Fruit fly (Drosophila melanogaster) whole organism, embryonic: ENCODE results near the gene CG32206.

Source experiments
- Blimp-1 ChIP-seq: fragments of 200-800 bp; sonication (Bioruptor generic); optimal IDR thresholded peaks from 3 replicates; lab custom pipeline; 2018; ENCODE audit warnings: missing biosample characterization, missing genetic modification characterization, mild to moderate bottlenecking, moderate library complexity, missing genetic modification reagents
- CG10209 ChIP-seq: fragments of 200-800 bp; sonication (Bioruptor generic); optimal IDR thresholded peaks from 3 replicates; lab custom pipeline; 2017; ENCODE audit warnings: missing biosample characterization, mild to moderate bottlenecking, missing genetic modification characterization, missing genetic modification reagents
- CG11085 ChIP-seq: fragments of 200-800 bp; sonication (Bioruptor generic); IDR thresholded peaks from 2 replicates; pipeline ENCODE4 v1.3.6; 2022; ENCODE audit warnings: missing biosample characterization, missing genetic modification characterization
- CG11695 ChIP-seq: fragments of 200-800 bp; sonication (Bioruptor generic); IDR thresholded peaks from 3 replicates; pipeline ENCODE4 v1.3.6; 2022; ENCODE audit warnings: missing biosample characterization, missing genetic modification characterization
- CG11723 ChIP-seq: fragments of 200-800 bp; sonication (Bioruptor generic); optimal IDR thresholded peaks from 2 replicates; lab custom pipeline; 2017; ENCODE audit warnings: missing biosample characterization, mild to moderate bottlenecking, missing genetic modification characterization
- CG13287 ChIP-seq: fragments of 200-800 bp; sonication (Bioruptor generic); IDR thresholded peaks from 2 replicates; pipeline ENCODE4 v1.3.6; 2022; ENCODE audit warnings: missing biosample characterization, missing genetic modification characterization; ENCODE audit not compliant: partially characterized antibody
- CG13624 ChIP-seq: fragments of 200-800 bp; sonication (Bioruptor generic); optimal IDR thresholded peaks from 2 replicates; lab custom pipeline; 2016; ENCODE audit warnings: missing biosample characterization, missing genetic modification characterization
- CG14441 ChIP-seq: fragments of 200-800 bp; sonication (Bioruptor generic); IDR thresholded peaks from 2 replicates; pipeline ENCODE4 v1.3.6; 2022; ENCODE audit warnings: missing biosample characterization, missing genetic modification characterization
- CG15011 ChIP-seq: fragments of 200-800 bp; sonication (Bioruptor generic); optimal IDR thresholded peaks from 3 replicates; lab custom pipeline; 2018; ENCODE audit warnings: missing biosample characterization, mild to moderate bottlenecking, missing genetic modification characterization
- CG15601 ChIP-seq: fragments of 200-800 bp; sonication (Bioruptor generic); optimal IDR thresholded peaks from 3 replicates; lab custom pipeline; 2019; ENCODE audit warnings: missing biosample characterization, mild to moderate bottlenecking, missing genetic modification characterization, moderate library complexity
- CG17612 ChIP-seq: fragments of 200-800 bp; sonication (Bioruptor generic); IDR thresholded peaks from 2 replicates; pipeline ENCODE4 v1.3.6; 2022; ENCODE audit warnings: missing biosample characterization, missing genetic modification characterization
- CG2129 ChIP-seq: fragments of 200-800 bp; sonication (Bioruptor generic); IDR thresholded peaks from 2 replicates; pipeline ENCODE4 v1.3.6; 2022; ENCODE audit warnings: missing biosample characterization, missing genetic modification characterization; ENCODE audit not compliant: partially characterized antibody
- CG30020 ChIP-seq: fragments of 200-800 bp; optimal IDR thresholded peaks from 2 replicates; lab custom pipeline; 2019; ENCODE audit warnings: missing biosample characterization, mild to moderate bottlenecking, missing genetic modification characterization, moderate library complexity
- CG3065 ChIP-seq: fragments of 200-800 bp; sonication (Bioruptor generic); optimal IDR thresholded peaks from 2 replicates; lab custom pipeline; 2016; ENCODE audit warnings: missing biosample characterization, missing genetic modification characterization
- CG31224 ChIP-seq: fragments of 200-800 bp; sonication (Bioruptor generic); IDR thresholded peaks from 2 replicates; pipeline ENCODE4 v1.3.6; 2022; ENCODE audit warnings: missing biosample characterization, missing genetic modification characterization
- CG3726 ChIP-seq: fragments of 200-800 bp; sonication (Bioruptor generic); IDR thresholded peaks from 3 replicates; pipeline ENCODE4, ENCODE4 v1.3.6; 2022; ENCODE audit warnings: missing biosample characterization, missing genetic modification characterization
- CG4617 ChIP-seq: fragments of 200-800 bp; sonication (Bioruptor generic); optimal IDR thresholded peaks from 3 replicates; lab custom pipeline; 2016; ENCODE audit warnings: missing biosample characterization, missing genetic modification characterization, borderline replicate concordance
- CG6272 ChIP-seq: fragments of 200-800 bp; sonication (Bioruptor generic); IDR thresholded peaks from 2 replicates; pipeline ENCODE4 v1.3.6; 2022; ENCODE audit warnings: missing biosample characterization, missing genetic modification characterization
- CTCF ChIP-seq: fragments of 200-800 bp; sonication (Bioruptor generic); optimal IDR thresholded peaks from 2 replicates; lab custom pipeline; 2017; ENCODE audit warnings: missing biosample characterization, mild to moderate bottlenecking, missing genetic modification characterization, moderate library complexity
- Camta ChIP-seq: fragments of 200-800 bp; sonication (Bioruptor generic); optimal IDR thresholded peaks from 2 replicates; lab custom pipeline; 2016; ENCODE audit warnings: missing biosample characterization, missing genetic modification characterization
- D ChIP-seq, 2 experiments: fragments of 200-800 bp in 1 of 2; fragments of >200 bp in 1 of 2; sonication (Bioruptor generic) in 1 of 2; optimal IDR thresholded peaks; 2 replicates in 1 of 2; 3 replicates in 1 of 2; lab custom pipeline; 2017; ENCODE audit warnings: mild to moderate bottlenecking in 1 of 2, missing biosample characterization in 1 of 2, missing genetic modification characterization in 1 of 2, missing genetic modification reagents in 1 of 2
- Drgx ChIP-seq: fragments of 200-800 bp; sonication (Bioruptor generic); IDR thresholded peaks from 2 replicates; pipeline ENCODE4 v1.3.6; 2022; ENCODE audit warnings: missing biosample characterization, missing genetic modification characterization
- Ets97D ChIP-seq: fragments of 200-800 bp; sonication (Bioruptor generic); optimal IDR thresholded peaks from 3 replicates; lab custom pipeline; 2016; ENCODE audit warnings: missing biosample characterization, missing genetic modification characterization
- HLH4C ChIP-seq: fragments of 200-800 bp; sonication (Bioruptor generic); IDR thresholded peaks from 3 replicates; pipeline ENCODE4 v1.3.6; 2022; ENCODE audit warnings: missing biosample characterization, missing genetic modification characterization; ENCODE audit not compliant: partially characterized antibody
- Hsf ChIP-seq: fragments of 200-800 bp; sonication (Bioruptor generic); optimal IDR thresholded peaks from 3 replicates; lab custom pipeline; 2016; ENCODE audit warnings: missing biosample characterization, missing genetic modification characterization
- Lhr ChIP-seq: fragments of 200-800 bp; sonication (Bioruptor generic); optimal IDR thresholded peaks from 3 replicates; lab custom pipeline; 2017; ENCODE audit warnings: mild to moderate bottlenecking, missing biosample characterization, missing genetic modification reagents, missing genetic modification characterization
- Mad ChIP-seq: fragments of 200-800 bp; sonication (Bioruptor generic); optimal IDR thresholded peaks from 2 replicates; lab custom pipeline; 2016; ENCODE audit warnings: missing biosample characterization, missing genetic modification characterization
- Meics ChIP-seq: fragments of 200-800 bp; sonication (Bioruptor generic); optimal IDR thresholded peaks from 2 replicates; lab custom pipeline; 2017; ENCODE audit warnings: missing biosample characterization, mild to moderate bottlenecking, missing genetic modification characterization
- Sox100B ChIP-seq: fragments of 200-800 bp; sonication (Bioruptor generic); optimal IDR thresholded peaks from 3 replicates; lab custom pipeline; 2018; ENCODE audit warnings: missing biosample characterization, mild to moderate bottlenecking, missing genetic modification characterization
- Ssrp ChIP-seq: fragments of 200-800 bp; sonication (Bioruptor generic); optimal IDR thresholded peaks from 2 replicates; lab custom pipeline; 2018; ENCODE audit warnings: missing biosample characterization, mild to moderate bottlenecking, missing genetic modification characterization, moderate library complexity
- Tbp ChIP-seq: fragments of >200 bp; optimal IDR thresholded peaks from 2 replicates; lab custom pipeline; 2018; ENCODE audit warnings: missing biosample characterization, missing genetic modification characterization
- Trl ChIP-seq, 3 experiments: fragments of >200 bp in 2 of 3; fragments of 200-800 bp in 1 of 3; sonication (Bioruptor generic) in 1 of 3; optimal IDR thresholded peaks; 2 replicates in 1 of 3; 3 replicates in 2 of 3; lab custom pipeline; 2016 to 2017; ENCODE audit warnings: missing biosample characterization in 1 of 3, missing genetic modification characterization in 1 of 3
- YL-1 ChIP-seq: fragments of 200-800 bp; sonication (Bioruptor generic); optimal IDR thresholded peaks from 3 replicates; lab custom pipeline; 2017; ENCODE audit warnings: missing biosample characterization, mild to moderate bottlenecking, missing genetic modification characterization
- ab ChIP-seq: fragments of 200-800 bp; sonication (Bioruptor generic); optimal IDR thresholded peaks from 2 replicates; lab custom pipeline; 2016; ENCODE audit warnings: missing biosample characterization, missing genetic modification characterization
- ac ChIP-seq: fragments of 200-800 bp; sonication (Bioruptor generic); optimal IDR thresholded peaks from 3 replicates; lab custom pipeline; 2017; ENCODE audit warnings: missing biosample characterization, mild to moderate bottlenecking, missing genetic modification characterization
- az2 ChIP-seq: fragments of 200-800 bp; sonication (Bioruptor generic); optimal IDR thresholded peaks from 3 replicates; lab custom pipeline; 2016; ENCODE audit warnings: missing biosample characterization, missing genetic modification characterization
- bab2 ChIP-seq: fragments of 200-800 bp; sonication (Bioruptor generic); optimal IDR thresholded peaks from 2 replicates; lab custom pipeline; 2016; ENCODE audit warnings: missing biosample characterization, missing genetic modification characterization
- bowl ChIP-seq: fragments of 200-800 bp; sonication (Bioruptor generic); IDR thresholded peaks from 2 replicates; pipeline ENCODE4 v1.3.6; 2022; ENCODE audit warnings: missing biosample characterization, missing genetic modification characterization
- cad ChIP-seq: fragments of >200 bp; optimal IDR thresholded peaks from 2 replicates; lab custom pipeline; 2017; ENCODE audit warnings: missing biosample characterization, missing genetic modification characterization
- chif ChIP-seq, 2 experiments: fragments of 200-800 bp; sonication (Bioruptor generic); optimal IDR thresholded peaks; 3 replicates each; lab custom pipeline; 2016; ENCODE audit warnings: missing biosample characterization in 2 of 2, missing genetic modification characterization in 2 of 2
- dmrt11E ChIP-seq: fragments of 200-800 bp; sonication (Bioruptor generic); optimal IDR thresholded peaks from 3 replicates; lab custom pipeline; 2018; ENCODE audit warnings: missing biosample characterization, mild to moderate bottlenecking, missing genetic modification characterization, moderate library complexity
- en ChIP-seq: fragments of 200-800 bp; sonication (Bioruptor generic); optimal IDR thresholded peaks from 2 replicates; lab custom pipeline; 2016; ENCODE audit warnings: missing biosample characterization, missing genetic modification characterization
- her ChIP-seq: fragments of 200-800 bp; sonication (Bioruptor generic); optimal IDR thresholded peaks from 2 replicates; lab custom pipeline; 2016; ENCODE audit warnings: missing biosample characterization, missing genetic modification characterization
- hth ChIP-seq: fragments of >200 bp; optimal IDR thresholded peaks from 2 replicates; lab custom pipeline; 2017; ENCODE audit warnings: inconsistent platforms
- knrl ChIP-seq: fragments of 200-800 bp; sonication (Bioruptor generic); IDR thresholded peaks from 3 replicates; pipeline ENCODE4 v1.3.6; 2022; ENCODE audit warnings: missing biosample characterization, missing genetic modification characterization; ENCODE audit not compliant: partially characterized antibody
- mirr ChIP-seq: fragments of 200-800 bp; sonication (Bioruptor generic); optimal IDR thresholded peaks from 3 replicates; lab custom pipeline; 2018; ENCODE audit warnings: missing biosample characterization, mild to moderate bottlenecking, missing genetic modification characterization
- otp ChIP-seq: fragments of 200-800 bp; sonication (Bioruptor generic); IDR thresholded peaks from 3 replicates; pipeline ENCODE4, ENCODE4 v1.3.6; 2022; ENCODE audit warnings: missing biosample characterization, missing genetic modification characterization
- repo ChIP-seq: fragments of 200-800 bp; sonication (Bioruptor generic); optimal IDR thresholded peaks from 2 replicates; lab custom pipeline; 2016; ENCODE audit warnings: missing biosample characterization, missing genetic modification characterization
- tio ChIP-seq: fragments of 200-800 bp; sonication (Bioruptor generic); optimal IDR thresholded peaks from 2 replicates; lab custom pipeline; 2017; ENCODE audit warnings: missing biosample characterization, missing genetic modification characterization, inconsistent platforms
- tna ChIP-seq: fragments of 200-800 bp; sonication (Bioruptor generic); IDR thresholded peaks from 2 replicates; pipeline ENCODE4 v1.3.6; 2022; ENCODE audit warnings: missing biosample characterization, missing genetic modification characterization; ENCODE audit not compliant: partially characterized antibody

CG32206 gene

DNA sequence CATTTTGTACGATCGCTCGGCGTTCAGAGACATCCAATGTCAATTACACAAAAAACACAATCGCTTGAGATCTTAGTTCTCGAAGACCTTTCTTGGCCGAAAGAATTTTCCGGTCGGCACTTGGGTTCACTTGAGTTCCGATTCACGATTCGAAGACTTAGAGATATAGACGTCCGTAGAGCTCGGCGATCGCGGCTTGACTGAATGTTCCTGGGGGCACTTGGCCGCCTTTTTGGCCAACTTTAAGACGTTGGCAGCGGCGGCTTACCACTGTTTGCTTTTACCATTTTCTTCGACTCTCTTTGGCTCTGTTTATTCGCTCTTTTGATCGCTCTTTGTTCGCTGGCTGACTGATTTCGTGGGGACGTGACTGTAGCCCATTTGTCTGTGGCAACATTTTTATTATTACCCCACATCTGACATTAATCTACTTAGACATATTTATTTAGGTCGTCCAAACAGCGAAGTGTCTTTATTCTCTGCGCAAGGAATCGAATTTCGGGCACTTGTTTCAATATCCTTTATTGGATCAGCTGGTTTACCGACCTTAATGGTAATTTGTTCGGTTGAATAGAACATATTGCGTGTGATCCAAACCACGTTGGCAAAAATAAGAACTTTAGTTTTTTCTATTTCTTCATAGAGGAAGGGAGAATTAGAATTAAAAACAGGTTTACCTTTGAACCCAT, 75.2 kb downstream of the CG32206 start, which contains the start of gene pip (continued):
- TF ChIP-seq CG11723: peak; percentile 45
- TF ChIP-seq ac (GFP tag; lab: Kevin White, UChicago): no peak
- TF ChIP-seq CG15601 (tag; lab: Kevin White, UChicago): peak; percentile 43
- peak; percentile 36 for TF ChIP-seq bab2 (GFP tag; lab: Kevin White, UChicago)
- TF ChIP-seq CG17612 (GFP tag; lab: Robert Waterston, UW): no peak
- TF ChIP-seq CG30020 (tag; lab: Kevin White, UChicago): no peak
- no peak for TF ChIP-seq CG3065 (GFP tag; lab: Kevin White, UChicago)
- TF ChIP-seq Ets97D (GFP tag; lab: Kevin White, UChicago): no peak
- TF ChIP-seq CG2129 (GFP tag; lab: Robert Waterston, UW): no peak
- TF ChIP-seq ab: no peak
- TF ChIP-seq her (GFP tag; lab: Kevin White, UChicago): peak; percentile 51
- no peak for TF ChIP-seq CG6272 (GFP tag; lab: Robert Waterston, UW)
- TF ChIP-seq mirr (GFP tag; lab: Kevin White, UChicago): no peak
- peak; percentile 33 for TF ChIP-seq Blimp-1 (GFP tag; lab: Kevin White, UChicago)
- no peak for TF ChIP-seq Drgx (GFP tag; lab: Robert Waterston, UW)
- no peak for TF ChIP-seq Sox100B (GFP tag; lab: Kevin White, UChicago)
- no peak for TF ChIP-seq tna
- TF ChIP-seq cad (GFP tag; lab: Kevin White, UChicago): no peak
- TF ChIP-seq Hsf (GFP tag; lab: Kevin White, UChicago): no peak
- TF ChIP-seq CG13624 (GFP tag; lab: Kevin White, UChicago): peak; percentile 28
- no peak for TF ChIP-seq CG11085 (GFP tag; lab: Robert Waterston, UW)
- TF ChIP-seq YL-1 (GFP tag; lab: Kevin White, UChicago): no peak
- TF ChIP-seq az2 (GFP tag; lab: Kevin White, UChicago): no peak
- no peak for TF ChIP-seq bowl (GFP tag; lab: Robert Waterston, UW)
- TF ChIP-seq CG3726 (GFP tag; lab: Robert Waterston, UW): no peak
- TF ChIP-seq Camta (GFP tag; lab: Kevin White, UChicago): peak; percentile 7
- peak; percentile 65 for TF ChIP-seq Meics
- TF ChIP-seq Mad (GFP tag; lab: Kevin White, UChicago): peak; percentile 7
- TF ChIP-seq tio (GFP tag; lab: Kevin White, UChicago): no peak
- TF ChIP-seq CG31224 (GFP tag; lab: Robert Waterston, UW): no peak
- TF ChIP-seq knrl (GFP tag; lab: Robert Waterston, UW): no peak
- TF ChIP-seq Ssrp (tag; lab: Kevin White, UChicago): no peak
- no peak for TF ChIP-seq CG14441 (GFP tag; lab: Robert Waterston, UW)
- TF ChIP-seq CTCF (GFP tag; lab: Kevin White, UChicago): no peak
- no peak for TF ChIP-seq CG4617 (GFP tag; lab: Kevin White, UChicago)
- TF ChIP-seq otp (GFP tag; lab: Robert Waterston, UW): no peak
- TF ChIP-seq Lhr (GFP tag; lab: Kevin White, UChicago): no peak
- TF ChIP-seq hth (lab: Kevin White, UChicago): no peak
- TF ChIP-seq dmrt11E (tag; lab: Kevin White, UChicago): no peak
- peak; percentile 19 to 32 for TF ChIP-seq Trl (optimal IDR thresholded peaks at IDR 0.05; lab: Kevin White, UChicago)
- peak; percentile 60 for TF ChIP-seq Trl (GFP tag; optimal IDR thresholded peaks at IDR 0.05; lab: Kevin White, UChicago)
- TF ChIP-seq repo (GFP tag; lab: Kevin White, UChicago): no peak
- no peak for TF ChIP-seq CG13287
- TF ChIP-seq chif (GFP tag; optimal IDR thresholded peaks at IDR 0.05; lab: Kevin White, UChicago): peak in 1 of 2 experiments; percentile 14
- no peak for TF ChIP-seq D (optimal IDR thresholded peaks at IDR 0.05; lab: Kevin White, UChicago)
- peak; percentile 28 for TF ChIP-seq D (GFP tag; optimal IDR thresholded peaks at IDR 0.05; lab: Kevin White, UChicago)
- TF ChIP-seq Tbp: no peak
- TF ChIP-seq CG11695: no peak; the same call in 2 of the 3 replicates
- TF ChIP-seq CG10209 (GFP tag; lab: Kevin White, UChicago): peak; percentile 60
- TF ChIP-seq CG15011 (GFP tag; lab: Kevin White, UChicago): peak; percentile 39
- TF ChIP-seq HLH4C (GFP tag; lab: Robert Waterston, UW): no peak
- no peak for TF ChIP-seq en (GFP tag; lab: Kevin White, UChicago)
